Worm (Caenorhabditis elegans) whole organism, mixed stage, embryonic: ENCODE measurements around the gene C06E4.2.

Source experiments
- bed-3 ChIP-seq: fragments of 200-800 bp; sonication (Bioruptor generic); optimal IDR thresholded peaks from 3 replicates; lab custom pipeline; 2018; ENCODE audit warnings: mild to moderate bottlenecking, missing genetic modification characterization, moderate library complexity, missing compliant biosample characterization
- ces-1 ChIP-seq: fragments of 150-350 bp; optimal IDR thresholded peaks from 2 replicates; lab custom pipeline; 2014; ENCODE audit warnings: missing biosample characterization, missing genetic modification reagents, missing genetic modification characterization
- cnd-1 ChIP-seq: fragments of 200-800 bp; sonication (Bioruptor generic); optimal IDR thresholded peaks from 2 replicates; lab custom pipeline; 2018; ENCODE audit warnings: mild to moderate bottlenecking, missing genetic modification characterization, missing compliant biosample characterization
- elt-3 ChIP-seq: fragments of 150-350 bp; optimal IDR thresholded peaks from 2 replicates; lab custom pipeline; 2014; ENCODE audit warnings: missing biosample characterization, missing genetic modification characterization
- ham-2 ChIP-seq: fragments of 200-800 bp; sonication (Bioruptor generic); optimal IDR thresholded peaks from 2 replicates; lab custom pipeline; 2018; ENCODE audit warnings: mild to moderate bottlenecking, missing genetic modification characterization, missing compliant biosample characterization
- lin-32 ChIP-seq: fragments of 200-800 bp; sonication (Bioruptor generic); optimal IDR thresholded peaks from 2 replicates; lab custom pipeline; 2018; ENCODE audit warnings: mild to moderate bottlenecking, missing genetic modification characterization, missing compliant biosample characterization
- lsy-2 ChIP-seq: fragments of 150-350 bp; optimal IDR thresholded peaks from 2 replicates; lab custom pipeline; 2014; ENCODE audit warnings: missing biosample characterization, missing genetic modification characterization
- mep-1 ChIP-seq: fragments of 150-350 bp; optimal IDR thresholded peaks from 2 replicates; lab custom pipeline; 2017; ENCODE audit warnings: missing biosample characterization, missing genetic modification reagents, missing genetic modification characterization, inconsistent platforms
- nhr-12 ChIP-seq: fragments of 150-350 bp; optimal IDR thresholded peaks from 2 replicates; lab custom pipeline; 2014; ENCODE audit warnings: missing biosample characterization, missing genetic modification characterization
- nhr-237 ChIP-seq: fragments of 150-350 bp; optimal IDR thresholded peaks from 2 replicates; lab custom pipeline; 2014; ENCODE audit warnings: missing biosample characterization, missing genetic modification characterization
- nhr-76 ChIP-seq: sonication (generic microtip); optimal IDR thresholded peaks from 2 replicates; lab custom pipeline; 2017; ENCODE audit warnings: missing biosample characterization, missing genetic modification characterization
- pha-4 ChIP-seq: fragments of 150-350 bp; optimal IDR thresholded peaks from 2 replicates; lab custom pipeline; 2018; ENCODE audit warnings: missing biosample characterization, missing genetic modification reagents, missing genetic modification characterization
- sem-2 ChIP-seq: fragments of 200-800 bp; sonication (Bioruptor generic); optimal IDR thresholded peaks from 2 replicates; lab custom pipeline; 2018; ENCODE audit warnings: mild to moderate bottlenecking, missing genetic modification characterization, missing compliant biosample characterization
- snpc-4 ChIP-seq: fragments of 150-350 bp; optimal IDR thresholded peaks from 2 replicates; lab custom pipeline; 2014; ENCODE audit warnings: missing biosample characterization, missing genetic modification characterization
- sptf-1 ChIP-seq: sonication (generic microtip); optimal IDR thresholded peaks from 2 replicates; lab custom pipeline; 2017; ENCODE audit warnings: mild to moderate bottlenecking, missing genetic modification characterization, moderate library complexity, missing compliant biosample characterization
- tbx-8 ChIP-seq: fragments of 200-800 bp; sonication (Bioruptor generic); optimal IDR thresholded peaks from 2 replicates; lab custom pipeline; 2018; ENCODE audit warnings: mild to moderate bottlenecking, missing genetic modification characterization, moderate library complexity, missing compliant biosample characterization
- unc-120 ChIP-seq: sonication (generic microtip); optimal IDR thresholded peaks from 2 replicates; lab custom pipeline; 2017; ENCODE audit warnings: missing genetic modification characterization, missing compliant biosample characterization; ENCODE audit not compliant: poor library complexity, severe bottlenecking
- unc-39 ChIP-seq: fragments of 150-350 bp; optimal IDR thresholded peaks from 2 replicates; lab custom pipeline; 2014; ENCODE audit warnings: missing biosample characterization, missing genetic modification characterization
- ztf-11 ChIP-seq: fragments of 150-350 bp; optimal IDR thresholded peaks from 2 replicates; lab custom pipeline; 2014; ENCODE audit warnings: missing biosample characterization, missing genetic modification characterization

Gene C06E4.2

ce11 chrIV:7332695-7333094 is 55.9 kb downstream of the C06E4.2 start, which contains the start of gene ocr-4:
TSS of gene ocr-4 (minus strand) at chrIV:7332795.
- TF ChIP-seq tbx-8 (GFP tag; lab: Kevin White, UChicago) (no peak), sptf-1 (tag; lab: Kevin White, UChicago) (no peak), elt-3 (tag; lab: Kevin White, UChicago) (no peak), nhr-12 (tag; lab: Kevin White, UChicago) (no peak), mep-1 (tag; lab: Kevin White, UChicago) (no peak), ham-2 (GFP tag; lab: Kevin White, UChicago) (no peak), unc-39 (no peak), ces-1 (GFP tag; lab: Kevin White, UChicago) (no peak), nhr-237 (tag; lab: Kevin White, UChicago) (no peak), sem-2 (GFP tag; lab: Kevin White, UChicago) (no peak), snpc-4 (tag; lab: Kevin White, UChicago) (no peak), bed-3 (no peak), unc-120 (tag; lab: Kevin White, UChicago) (no peak), cnd-1 (tag; lab: Kevin White, UChicago) (no peak), nhr-76 (tag; lab: Kevin White, UChicago) (no peak), pha-4 (tag; lab: Kevin White, UChicago) (no peak), ztf-11 (no peak), lsy-2 (tag; lab: Kevin White, UChicago) (no peak), lin-32 (no peak)
